Worm (Caenorhabditis elegans): ENCODE measurements around the gene K11H12.1.
A peak's percentile ranks its signal among the peaks of the same experiment; 100 is the strongest.

Gene K11H12.1

DNA sequence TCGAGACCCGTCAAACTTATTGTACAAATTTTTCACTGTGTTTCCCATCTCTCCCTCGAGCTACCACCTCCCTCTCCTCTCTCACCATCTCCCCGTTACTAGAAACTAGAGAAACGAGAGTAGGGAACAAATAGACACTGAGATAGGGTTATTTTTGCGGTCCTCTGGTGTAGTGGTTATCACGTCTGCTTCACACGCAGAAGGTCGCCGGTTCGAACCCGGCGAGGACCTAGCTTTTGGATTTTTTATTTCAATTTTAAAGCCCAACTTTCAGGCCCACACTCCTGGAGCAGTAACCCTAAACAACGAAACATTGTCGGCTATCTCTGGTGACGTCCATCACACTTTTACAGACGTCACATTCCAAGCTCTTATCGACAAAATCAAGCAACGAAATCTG lies 32.9 kb downstream of the K11H12.1 start (continued):
- TF ChIP-seq tlp-1 (tag; optimal IDR thresholded peaks at IDR 0.05) (no peak), irx-1 (tag; optimal IDR thresholded peaks at IDR 0.05) (peak; percentile 11), F16B12.6 (tag; optimal IDR thresholded peaks at IDR 0.05) (peak; percentile 2), rnt-1 (tag; optimal IDR thresholded peaks at IDR 0.05) (peak; percentile 83), ceh-82 (tag; optimal IDR thresholded peaks at IDR 0.05) (peak in 2 of 3 experiments; percentile 10 to 53), tbx-2 (tag; optimal IDR thresholded peaks at IDR 0.05) (peak; percentile 22), snpc-4 (tag; optimal IDR thresholded peaks at IDR 0.05) (peak; percentile 27), lsy-2 (tag; optimal IDR thresholded peaks at IDR 0.05) (peak; percentile 39 to 77), aha-1 (tag; optimal IDR thresholded peaks at IDR 0.05) (no peak), efl-1 (optimal IDR thresholded peaks at IDR 0.05) (peak; percentile 33 to 55), efl-1 (GFP tag; optimal IDR thresholded peaks at IDR 0.05 in 1 of 2) (peak; percentile 44 to 96), vab-15 (tag; optimal IDR thresholded peaks at IDR 0.05) (no peak), C34B4.2 (tag; optimal IDR thresholded peaks at IDR 0.05) (no peak), fkh-10 (GFP tag; optimal IDR thresholded peaks at IDR 0.05) (peak; percentile 32), mep-1 (tag; optimal IDR thresholded peaks at IDR 0.05) (peak; percentile 4), elt-3 (tag; optimal IDR thresholded peaks at IDR 0.05) (peak in 1 of 6 experiments; percentile 12), dsc-1 (tag; optimal IDR thresholded peaks at IDR 0.05) (peak; percentile 48), snu-23 (GFP tag; optimal IDR thresholded peaks at IDR 0.05) (peak; percentile 72), fkh-8 (tag; optimal IDR thresholded peaks at IDR 0.05) (peak; percentile 75), hlh-4 (tag; optimal IDR thresholded peaks at IDR 0.05) (no peak), dpl-1 (GFP tag; optimal IDR thresholded peaks at IDR 0.05) (peak; percentile 3 to 53 (median 38)), isw-1 (GFP tag; IDR thresholded peaks at IDR 0.05) (peak; percentile 17), lin-39 (tag; optimal IDR thresholded peaks at IDR 0.05) (no peak), sox-4 (tag; optimal IDR thresholded peaks at IDR 0.05) (no peak), blmp-1 (tag; optimal IDR thresholded peaks at IDR 0.05) (no peak), ceh-8 (GFP tag; optimal IDR thresholded peaks at IDR 0.05) (no peak), unc-130 (tag; optimal IDR thresholded peaks at IDR 0.05) (peak; percentile 24), nhr-77 (tag; optimal IDR thresholded peaks at IDR 0.05) (peak; percentile 56), nhr-47 (tag; optimal IDR thresholded peaks at IDR 0.05) (peak; percentile 68)

DNA sequence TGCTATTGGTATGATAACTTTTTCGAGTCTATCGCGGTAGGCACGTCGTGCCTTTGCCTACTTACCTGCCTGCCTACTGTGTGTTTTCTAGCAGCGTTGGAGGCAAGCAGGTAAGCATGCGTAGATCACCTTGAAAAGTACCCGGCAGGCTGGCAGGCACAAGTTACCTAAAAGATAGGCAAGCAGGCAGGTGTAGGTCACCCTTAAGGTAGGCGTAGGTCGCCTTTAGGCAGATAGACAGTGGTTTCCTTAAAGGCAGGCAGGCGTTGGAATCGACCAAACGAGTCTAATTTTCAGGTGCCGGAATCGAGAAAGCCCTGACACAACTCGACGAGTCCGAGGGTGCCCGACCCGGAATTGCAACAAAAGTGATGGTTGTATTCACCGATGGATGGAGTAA lies 33.5 kb downstream of the K11H12.1 start:
- TF ChIP-seq mab-9 (GFP tag; IDR thresholded peaks at IDR 0.05): 0 out of 2 replicates have a peak, but pooled peaks have one; percentile 29
- no peak for TF ChIP-seq efl-1 (optimal IDR thresholded peaks at IDR 0.05)
- peak in 1 of 2 experiments; percentile 62 for TF ChIP-seq efl-1 (GFP tag; optimal IDR thresholded peaks at IDR 0.05 in 1 of 2)
- no peak for TF ChIP-seq nhr-20 (tag; optimal IDR thresholded peaks at IDR 0.05)

DNA sequence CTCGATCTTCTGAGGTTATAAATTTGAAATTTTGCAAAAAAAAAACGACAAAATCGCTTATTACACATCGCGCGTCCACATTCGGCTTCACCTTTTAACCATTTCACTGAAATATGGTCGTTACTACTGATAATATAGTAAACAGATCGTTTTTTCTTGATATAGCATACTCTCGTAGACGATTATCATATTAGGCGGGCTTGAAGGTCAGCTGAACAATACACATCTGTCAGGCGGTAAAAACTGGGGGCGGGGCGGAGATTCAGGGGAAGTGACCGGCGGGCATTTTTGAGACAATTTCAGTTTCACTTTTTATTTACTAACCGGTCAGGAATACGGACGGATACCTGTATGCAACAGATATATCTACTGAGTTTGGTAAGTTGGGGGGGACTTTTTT lies 38.0 kb downstream of the K11H12.1 start, which contains the start of gene C18H7.1:
Gene C18H7.1 (plus strand): TSS at position 301 of the 400 bp plus-strand sequence.
- TF ChIP-seq pag-3 (tag; optimal IDR thresholded peaks at IDR 0.05; ENCODE audit: borderline replicate concordance, insufficient read depth): no peak
- no peak for TF ChIP-seq unc-62 (GFP tag; optimal IDR thresholded peaks at IDR 0.05)
- peak; percentile 44 for TF ChIP-seq blmp-1 (tag; optimal IDR thresholded peaks at IDR 0.05)
- no peak for TF ChIP-seq dsc-1 (tag; optimal IDR thresholded peaks at IDR 0.05)
- no peak for TF ChIP-seq efl-1 (optimal IDR thresholded peaks at IDR 0.05)
- TF ChIP-seq efl-1 (GFP tag; optimal IDR thresholded peaks at IDR 0.05 in 1 of 2): peak in 1 of 2 experiments; percentile 36
- no peak for TF ChIP-seq ceh-63 (GFP tag; optimal IDR thresholded peaks at IDR 0.05)
- TF ChIP-seq fkh-10 (GFP tag; optimal IDR thresholded peaks at IDR 0.05): no peak

DNA sequence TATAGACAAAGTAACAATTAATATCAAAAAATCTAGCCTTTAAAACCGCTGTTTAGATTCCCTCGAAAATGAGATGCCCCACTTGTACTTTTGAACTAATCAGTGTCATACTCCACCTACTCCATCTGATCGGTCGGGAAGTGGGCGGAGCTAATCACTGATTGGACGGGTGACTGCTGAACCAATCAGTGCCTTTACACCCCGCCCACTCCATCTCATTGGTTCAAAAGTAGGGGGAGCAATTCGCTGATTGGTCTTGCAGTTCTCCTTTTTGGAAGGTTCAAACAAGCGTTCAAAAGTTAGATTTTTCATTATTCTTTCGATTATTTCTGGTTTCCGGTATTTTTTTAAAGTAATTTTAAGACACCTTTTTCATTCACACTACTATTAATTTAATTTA lies 40.1 kb downstream of the K11H12.1 start:
- TF ChIP-seq aly-2 (tag; optimal IDR thresholded peaks at IDR 0.05) (no peak), mdl-1 (tag; optimal IDR thresholded peaks at IDR 0.05) (no peak), skn-1 (tag; optimal IDR thresholded peaks at IDR 0.05) (no peak), F16B12.6 (tag; optimal IDR thresholded peaks at IDR 0.05) (no peak), lin-13 (GFP tag; optimal IDR thresholded peaks at IDR 0.05) (no peak), nhr-84 (tag; optimal IDR thresholded peaks at IDR 0.05) (no peak), unc-98 (GFP tag; IDR thresholded peaks at IDR 0.05) (no peak), sox-4 (tag; optimal IDR thresholded peaks at IDR 0.05) (no peak), Y116A8C.19 (tag; optimal IDR thresholded peaks at IDR 0.05; ENCODE audit: borderline replicate concordance) (no peak), elt-2 (tag; optimal IDR thresholded peaks at IDR 0.05) (no peak)
